Worm (Caenorhabditis elegans): Measurements from ENCODE around the gene nas-7.

nas-7 gene

DNA sequence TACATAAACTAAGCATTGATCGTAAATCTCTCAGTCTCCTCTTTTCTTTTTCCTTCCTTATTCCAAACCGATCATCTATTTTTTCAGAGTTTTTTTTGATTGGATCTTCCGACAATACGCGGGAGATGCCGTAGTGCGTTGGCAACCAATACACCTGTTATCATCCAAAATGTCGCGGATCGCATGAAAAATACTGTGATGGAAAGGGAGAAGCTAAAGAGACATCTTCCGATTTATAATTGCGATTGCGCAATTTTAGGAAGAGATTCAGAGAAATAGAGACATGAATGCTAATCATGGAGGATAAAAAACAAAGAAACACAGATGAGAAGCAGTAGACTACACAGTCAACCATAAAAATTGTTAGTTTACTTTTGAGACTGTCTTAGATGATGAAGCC, 3.9 kb upstream of the nas-7 start:
- TF ChIP-seq peb-1 (tag; optimal IDR thresholded peaks at IDR 0.05): peak; percentile 60
- TF ChIP-seq F13H6.1 (tag; optimal IDR thresholded peaks at IDR 0.05): no peak

DNA sequence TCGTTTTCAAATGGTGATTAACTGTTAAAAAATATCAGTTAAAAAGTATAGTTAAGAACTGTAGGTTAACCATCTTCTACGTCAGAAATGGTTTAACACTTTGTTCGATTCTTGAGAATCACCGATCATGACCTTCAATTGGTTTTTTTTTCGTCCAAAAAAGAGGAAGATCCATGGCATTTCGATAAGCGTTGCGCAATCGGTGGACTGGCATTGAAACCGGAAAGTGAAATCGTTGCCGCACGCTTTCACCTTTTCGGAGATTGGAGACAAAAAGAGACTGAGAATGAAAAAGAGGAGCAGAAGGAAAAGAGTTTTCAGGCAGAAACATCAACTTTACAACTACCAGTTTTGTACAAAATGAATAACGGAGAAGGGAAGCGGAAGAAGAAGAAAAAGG, 2.7 kb upstream of the nas-7 start:
- peak; percentile 75 for TF ChIP-seq peb-1 (tag; optimal IDR thresholded peaks at IDR 0.05)
- TF ChIP-seq nhr-25 (tag; optimal IDR thresholded peaks at IDR 0.05): peak; percentile 70
- peak; percentile 99 for TF ChIP-seq blmp-1 (tag; optimal IDR thresholded peaks at IDR 0.05; ENCODE audit: insufficient read depth)
- no peak for TF ChIP-seq lin-13 (GFP tag; optimal IDR thresholded peaks at IDR 0.05)
- TF ChIP-seq sem-4 (tag; optimal IDR thresholded peaks at IDR 0.05): peak; percentile 28
- TF ChIP-seq ama-1 (optimal IDR thresholded peaks at IDR 0.05): no peak
- TF ChIP-seq nhr-11 (tag; optimal IDR thresholded peaks at IDR 0.05): no peak
- no peak for TF ChIP-seq ztf-11 (tag; optimal IDR thresholded peaks at IDR 0.05)
- peak; percentile 6 for TF ChIP-seq sma-9 (GFP tag; optimal IDR thresholded peaks at IDR 0.05)
- no peak for TF ChIP-seq sma-9 (tag; optimal IDR thresholded peaks at IDR 0.05)
- no peak for TF ChIP-seq lsy-2 (tag; optimal IDR thresholded peaks at IDR 0.05)
- peak; percentile 45 for TF ChIP-seq egl-27 (tag; optimal IDR thresholded peaks at IDR 0.05)

DNA sequence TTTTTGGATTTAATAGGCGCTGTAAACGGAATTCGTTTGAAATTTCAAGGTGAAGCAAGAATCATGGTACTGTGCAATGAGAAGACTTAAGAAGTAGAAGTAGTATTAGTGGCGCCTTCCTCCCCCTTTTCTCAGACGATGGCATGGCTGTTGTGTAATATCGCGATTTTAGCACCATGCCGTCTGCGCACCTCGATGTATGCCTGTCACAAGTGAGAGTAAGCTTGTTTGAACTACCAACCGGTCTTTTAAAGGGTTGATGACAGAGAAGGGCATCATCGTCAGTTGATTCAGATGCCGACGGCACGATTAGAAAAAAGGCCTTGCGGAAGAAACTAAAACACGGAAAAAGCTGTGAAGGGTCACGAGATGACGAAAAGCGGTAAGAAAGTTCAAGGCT, 1.5 kb upstream of the nas-7 start:
- TF ChIP-seq F13H6.1 (tag; optimal IDR thresholded peaks at IDR 0.05) (peak; percentile 3), sma-3 (GFP tag; optimal IDR thresholded peaks at IDR 0.05) (no peak), nhr-237 (tag; optimal IDR thresholded peaks at IDR 0.05) (no peak), blmp-1 (tag; optimal IDR thresholded peaks at IDR 0.05; ENCODE audit: insufficient read depth) (peak; percentile 86), nhr-25 (tag; optimal IDR thresholded peaks at IDR 0.05) (peak; percentile 94)

DNA sequence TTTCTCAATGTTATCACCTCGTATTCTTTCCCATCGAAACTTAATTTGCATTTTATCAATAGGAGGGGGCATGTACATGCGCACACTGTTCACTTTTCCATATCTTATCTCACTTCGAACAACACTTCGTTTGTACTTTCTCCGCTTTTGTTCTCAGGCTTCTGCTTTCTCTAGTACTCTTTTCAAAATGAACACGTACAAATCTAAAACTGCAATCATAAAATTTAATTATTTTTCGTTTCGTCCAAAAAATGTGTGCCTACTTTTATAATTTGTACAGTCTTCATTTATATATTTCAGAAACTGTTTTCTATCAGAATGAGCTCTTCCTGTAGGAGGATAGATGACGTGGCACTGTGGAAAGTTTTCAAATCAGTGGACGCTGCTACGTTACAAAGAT, 3.8 kb downstream of the nas-7 start, which contains the start of gene C07D10.1:
Gene C07D10.1 (plus strand): TSS at position 301 of the 400 bp plus-strand sequence.
- TF ChIP-seq aly-2 (tag; optimal IDR thresholded peaks at IDR 0.05) (no peak), nhr-10 (tag; optimal IDR thresholded peaks at IDR 0.05) (no peak), skn-1 (tag; optimal IDR thresholded peaks at IDR 0.05) (no peak), Y55F3AM.14 (GFP tag; optimal IDR thresholded peaks at IDR 0.05) (no peak), ZK546.5 (tag; optimal IDR thresholded peaks at IDR 0.05) (no peak), ztf-11 (tag; optimal IDR thresholded peaks at IDR 0.05) (no peak), elt-3 (tag; optimal IDR thresholded peaks at IDR 0.05) (no peak), blmp-1 (tag; optimal IDR thresholded peaks at IDR 0.05; ENCODE audit: insufficient read depth) (no peak), mdl-1 (tag; optimal IDR thresholded peaks at IDR 0.05) (no peak), mab-5 (tag; optimal IDR thresholded peaks at IDR 0.05) (no peak), unc-55 (GFP tag; optimal IDR thresholded peaks at IDR 0.05) (no peak)

DNA sequence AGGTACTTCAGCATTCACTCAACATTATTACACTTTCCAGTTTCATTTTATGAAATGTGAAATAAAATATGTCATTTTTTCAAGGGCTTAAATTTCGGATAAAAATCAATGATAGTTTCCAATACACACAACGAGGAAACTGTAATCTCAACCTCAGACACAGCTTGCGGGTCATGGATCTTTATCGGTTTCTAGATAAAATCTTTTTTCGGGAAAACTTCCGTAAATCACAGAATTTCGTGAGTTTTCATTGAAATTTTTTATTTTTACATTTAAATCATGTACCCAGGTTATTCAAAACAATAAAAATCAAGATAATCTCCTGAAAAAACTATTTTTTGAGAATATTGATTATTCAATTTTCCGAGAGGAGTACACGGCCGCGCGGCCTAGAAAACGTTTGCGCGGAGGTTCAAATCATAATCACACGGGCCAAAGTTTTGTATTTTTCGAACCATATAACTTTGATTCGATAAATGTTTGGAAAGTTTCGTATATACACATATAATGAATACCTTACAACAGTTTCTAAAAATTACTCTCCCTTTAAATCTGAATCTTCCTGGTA, 5.2 kb downstream of the nas-7 start:
- TF ChIP-seq ama-1 (optimal IDR thresholded peaks at IDR 0.05) (peak; percentile 0), nhr-23 (tag; optimal IDR thresholded peaks at IDR 0.05) (no peak), nhr-25 (tag; optimal IDR thresholded peaks at IDR 0.05) (peak; percentile 25), ztf-4 (tag; optimal IDR thresholded peaks at IDR 0.05) (no peak), nhr-21 (tag; optimal IDR thresholded peaks at IDR 0.05) (peak; percentile 24), aly-2 (tag; optimal IDR thresholded peaks at IDR 0.05) (no peak), mdl-1 (tag; optimal IDR thresholded peaks at IDR 0.05) (no peak), mbf-1 (tag; optimal IDR thresholded peaks at IDR 0.05) (no peak), lsy-2 (tag; optimal IDR thresholded peaks at IDR 0.05) (peak in 1 of 2 experiments; percentile 17), sem-4 (tag; optimal IDR thresholded peaks at IDR 0.05) (peak; percentile 28), fos-1 (tag; optimal IDR thresholded peaks at IDR 0.05) (no peak), sma-3 (GFP tag; optimal IDR thresholded peaks at IDR 0.05) (peak; percentile 33)

DNA sequence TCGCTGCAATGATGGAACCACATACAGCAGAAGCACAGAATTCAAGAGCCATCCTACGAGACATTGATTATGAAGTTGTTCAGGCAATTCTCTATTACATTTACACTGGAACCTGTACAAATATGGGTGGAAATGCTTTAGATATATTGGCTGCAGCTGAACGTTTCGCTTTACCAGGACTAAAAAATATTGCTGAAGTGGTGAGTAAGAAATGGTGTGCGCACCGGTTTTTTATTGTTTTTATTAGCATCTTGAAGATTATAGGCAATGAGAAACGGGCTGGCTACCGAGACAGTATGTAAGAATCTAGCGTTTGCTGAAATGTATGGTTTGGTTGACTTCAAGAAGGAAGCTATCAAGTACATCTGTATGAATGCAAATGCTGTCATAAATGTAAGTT, 6.4 kb downstream of the nas-7 start:
- TF ChIP-seq aly-2 (tag; optimal IDR thresholded peaks at IDR 0.05): no peak
- TF ChIP-seq ama-1 (optimal IDR thresholded peaks at IDR 0.05): no peak
- no peak for TF ChIP-seq fos-1 (tag; optimal IDR thresholded peaks at IDR 0.05)
- TF ChIP-seq ztf-4 (tag; optimal IDR thresholded peaks at IDR 0.05): no peak
- TF ChIP-seq egl-27 (tag; optimal IDR thresholded peaks at IDR 0.05): no peak
- no peak for TF ChIP-seq lsy-2 (tag; optimal IDR thresholded peaks at IDR 0.05)
- no peak for TF ChIP-seq crh-2 (tag; optimal IDR thresholded peaks at IDR 0.05)
- TF ChIP-seq nhr-237 (tag; optimal IDR thresholded peaks at IDR 0.05): no peak
- no peak for TF ChIP-seq unc-62 (GFP tag; optimal IDR thresholded peaks at IDR 0.05)
- no peak for TF ChIP-seq snpc-4 (tag; optimal IDR thresholded peaks at IDR 0.05)
- no peak for TF ChIP-seq F13H6.1 (tag; optimal IDR thresholded peaks at IDR 0.05)
- TF ChIP-seq nhr-6 (tag; optimal IDR thresholded peaks at IDR 0.05): no peak
- TF ChIP-seq zag-1 (tag; optimal IDR thresholded peaks at IDR 0.05): no peak
